Worm (Caenorhabditis elegans) whole organism, young adult: ENCODE data around the gene H40L08.8.

Experiments used
- F39B2.1 ChIP-seq: fragments of 200-800 bp; sonication (Bioruptor generic); IDR thresholded peaks from 2 replicates; pipeline ENCODE4 v1.3.6; 2022; ENCODE audit warnings: missing genetic modification reagents, missing genetic modification characterization, missing compliant biosample characterization
- nhr-90 ChIP-seq: sonication (generic microtip); optimal IDR thresholded peaks from 2 replicates; lab custom pipeline; 2016; ENCODE audit warnings: missing genotype, mild to moderate bottlenecking, missing genetic modification characterization, missing compliant biosample characterization

DNA sequence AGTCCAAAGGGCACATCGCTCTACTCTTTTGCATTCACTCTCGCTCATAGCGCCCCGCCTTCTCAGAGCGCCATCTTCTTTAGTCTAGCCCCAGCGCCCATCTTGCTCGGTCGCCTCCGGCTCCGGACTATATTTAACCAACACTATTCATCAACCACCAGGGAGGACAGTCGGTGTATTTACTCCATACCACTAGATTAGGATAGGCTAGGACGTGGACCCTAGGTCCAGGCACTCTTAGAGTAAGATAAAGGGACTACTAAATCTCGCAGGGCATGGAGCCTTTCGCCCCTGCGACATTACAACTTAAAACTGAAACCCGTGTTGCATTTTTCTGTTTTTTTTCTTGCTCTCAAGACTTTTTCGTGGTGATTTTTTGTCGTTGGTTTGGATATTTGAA, 29.9 kb downstream of the H40L08.8 start:
- no peak for TF ChIP-seq F39B2.1
- no peak for TF ChIP-seq nhr-90
